Worm (Caenorhabditis elegans) whole organism, L4 larva: Measurements from ENCODE around the gene hphd-1.

Source experiments
- aly-2 ChIP-seq: sonication (generic microtip); optimal IDR thresholded peaks from 2 replicates; lab custom pipeline; 2018; ENCODE audit warnings: missing biosample characterization, missing genetic modification characterization
- ces-1 ChIP-seq: fragments of 150-350 bp; sonication (generic microtip); optimal IDR thresholded peaks from 4 replicates; lab custom pipeline; 2014; ENCODE audit warnings: missing biosample characterization, missing genetic modification reagents, missing genetic modification characterization
- dve-1 ChIP-seq: sonication (generic microtip); optimal IDR thresholded peaks from 2 replicates; lab custom pipeline; 2017; ENCODE audit warnings: antibody characterized with exemption, mild to moderate bottlenecking, missing genetic modification characterization, missing compliant biosample characterization; ENCODE audit not compliant: insufficient read depth
- hlh-30 ChIP-seq: sonication (generic microtip); optimal IDR thresholded peaks from 2 replicates; lab custom pipeline; 2017; ENCODE audit warnings: antibody characterized with exemption, mild to moderate bottlenecking, missing genetic modification characterization, missing compliant biosample characterization; ENCODE audit not compliant: insufficient read depth
- lin-29 ChIP-seq: fragments of 200-800 bp; sonication (Bioruptor generic); IDR thresholded peaks from 2 replicates; pipeline ENCODE4 v1.3.6; 2022; ENCODE audit warnings: missing genetic modification reagents, missing genetic modification characterization, missing compliant biosample characterization
- mdl-1 ChIP-seq, 2 experiments: fragments of 150-350 bp in 1 of 2; sonication (generic microtip) in 1 of 2; optimal IDR thresholded peaks; 2 replicates each; lab custom pipeline; 2014 to 2017; ENCODE audit warnings: missing biosample characterization in 2 of 2, missing genetic modification characterization in 2 of 2
- nhr-11 ChIP-seq: fragments of 150-350 bp; optimal IDR thresholded peaks from 2 replicates; lab custom pipeline; 2014; ENCODE audit warnings: missing biosample characterization, missing genetic modification characterization
- nhr-237 ChIP-seq: sonication (generic microtip); optimal IDR thresholded peaks from 2 replicates; lab custom pipeline; 2017; ENCODE audit warnings: missing biosample characterization, missing genetic modification characterization
- pha-4 ChIP-seq, 2 experiments: fragments of 150-350 bp in 1 of 2; fragments of 200-800 bp in 1 of 2; sonication (Bioruptor generic) in 1 of 2; IDR thresholded peaks in 1 of 2; optimal IDR thresholded peaks in 1 of 2; 2 replicates each; pipeline versions ENCODE4 v1.3.6 to Lab custom; 2014 to 2022; ENCODE audit warnings: missing genetic modification characterization in 2 of 2, missing genetic modification reagents in 2 of 2, missing biosample characterization in 1 of 2, missing compliant biosample characterization in 1 of 2
- snpc-1.2 ChIP-seq: fragments of 200-800 bp; sonication (Bioruptor generic); IDR thresholded peaks from 2 replicates; pipeline ENCODE4 v1.3.6; 2022; ENCODE audit warnings: missing genetic modification reagents, missing genetic modification characterization, missing compliant biosample characterization
- unc-39 ChIP-seq: sonication (generic microtip); optimal IDR thresholded peaks from 2 replicates; lab custom pipeline; 2017; ENCODE audit warnings: missing biosample characterization, missing genetic modification characterization
- zag-1 ChIP-seq: fragments of 150-350 bp; optimal IDR thresholded peaks from 2 replicates; lab custom pipeline; 2014; ENCODE audit warnings: missing biosample characterization, missing genetic modification characterization
- zfp-2 ChIP-seq: sonication (generic microtip); optimal IDR thresholded peaks from 2 replicates; lab custom pipeline; 2016; ENCODE audit warnings: mild to moderate bottlenecking, missing genetic modification characterization, missing compliant biosample characterization

DNA sequence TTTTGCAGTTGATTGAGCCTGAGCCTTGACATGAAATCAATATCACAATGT, 31.0 kb downstream of the hphd-1 start, which contains the start of gene ptr-18:
- TF ChIP-seq zfp-2 (tag; lab: Kevin White, UChicago): no peak
- TF ChIP-seq aly-2 (tag; lab: Kevin White, UChicago): no peak
- TF ChIP-seq ces-1 (GFP tag; lab: Kevin White, UChicago): no peak
- no peak for TF ChIP-seq zag-1
- TF ChIP-seq pha-4 (GFP tag; IDR thresholded peaks at IDR 0.05; lab: Robert Waterston, UW): no peak
- TF ChIP-seq pha-4 (tag; optimal IDR thresholded peaks at IDR 0.05; lab: Kevin White, UChicago): no peak
- no peak for TF ChIP-seq hlh-30 (tag; lab: Kevin White, UChicago)
- TF ChIP-seq mdl-1 (tag; optimal IDR thresholded peaks at IDR 0.05; lab: Kevin White, UChicago): no peak
- TF ChIP-seq lin-29: no peak
- no peak for TF ChIP-seq dve-1 (tag; lab: Kevin White, UChicago)
- no peak for TF ChIP-seq snpc-1.2
- TF ChIP-seq nhr-237 (tag; lab: Kevin White, UChicago): no peak
- no peak for TF ChIP-seq unc-39 (tag; lab: Kevin White, UChicago)
- TF ChIP-seq nhr-11: no peak
